Worm (Caenorhabditis elegans): ENCODE results near the gene R02E4.2.

Gene R02E4.2

ce11 chrX:4147600-4148448 lies 40.6 kb downstream of the R02E4.2 start:
- TF ChIP-seq unc-55 (GFP tag; optimal IDR thresholded peaks at IDR 0.05) (no peak), T23F11.4 (GFP tag; optimal IDR thresholded peaks at IDR 0.05) (no peak), ceh-14 (tag; optimal IDR thresholded peaks at IDR 0.05) (no peak), zip-5 (tag; optimal IDR thresholded peaks at IDR 0.05) (no peak), ztf-16 (tag; optimal IDR thresholded peaks at IDR 0.05) (no peak), lim-6 (tag; optimal IDR thresholded peaks at IDR 0.05) (no peak), syd-9 (tag; optimal IDR thresholded peaks at IDR 0.05) (no peak), hlh-13 (GFP tag; optimal IDR thresholded peaks at IDR 0.05) (no peak), hlh-6 (tag; optimal IDR thresholded peaks at IDR 0.05) (no peak), K09A11.1 (tag; optimal IDR thresholded peaks at IDR 0.05; ENCODE audit: insufficient read depth) (no peak), ceh-22 (tag; optimal IDR thresholded peaks at IDR 0.05) (no peak), madf-2 (tag; optimal IDR thresholded peaks at IDR 0.05) (no peak), dmd-4 (tag; optimal IDR thresholded peaks at IDR 0.05; ENCODE audit: borderline replicate concordance) (no peak), npax-4 (tag; optimal IDR thresholded peaks at IDR 0.05) (no peak), ceh-19 (GFP tag; optimal IDR thresholded peaks at IDR 0.05) (no peak), eyg-1 (tag; optimal IDR thresholded peaks at IDR 0.05) (no peak)

DNA sequence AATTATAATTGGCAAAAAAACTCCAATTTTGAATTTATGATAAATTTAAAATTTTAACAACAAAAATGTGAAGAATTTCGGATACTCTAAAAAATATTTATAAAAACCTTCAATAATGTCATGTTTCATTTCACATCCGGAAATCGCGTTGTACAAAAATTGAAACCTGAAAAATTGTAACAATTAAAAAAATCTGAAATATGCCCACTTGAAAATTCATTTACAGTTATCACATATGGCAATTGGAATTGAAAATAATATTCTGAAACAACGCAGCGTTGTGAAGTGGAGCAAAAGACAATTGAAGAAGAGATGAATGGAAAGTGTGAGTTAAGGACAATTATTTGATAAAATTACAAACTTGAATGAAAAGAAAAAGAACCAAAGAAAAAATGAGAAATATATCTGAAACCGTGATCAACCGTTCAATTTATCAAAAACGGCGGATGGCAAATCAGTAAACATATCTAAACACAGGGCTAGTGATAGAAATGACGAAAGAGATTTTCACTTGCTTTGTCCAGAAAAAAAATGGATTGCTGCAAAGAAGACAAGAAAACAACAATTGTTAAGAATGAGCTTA lies 41.3 kb downstream of the R02E4.2 start:
- TF ChIP-seq pros-1 (tag; optimal IDR thresholded peaks at IDR 0.05) (no peak), K09A11.1 (tag; optimal IDR thresholded peaks at IDR 0.05; ENCODE audit: insufficient read depth) (no peak), C08G9.2 (tag; optimal IDR thresholded peaks at IDR 0.05) (no peak), madf-2 (tag; optimal IDR thresholded peaks at IDR 0.05) (no peak), zip-5 (tag; optimal IDR thresholded peaks at IDR 0.05) (no peak), ahr-1 (tag; optimal IDR thresholded peaks at IDR 0.05) (no peak), nhr-232 (tag; optimal IDR thresholded peaks at IDR 0.05) (no peak), unc-55 (GFP tag; optimal IDR thresholded peaks at IDR 0.05) (no peak)

ce11 chrX:4151206-4151605 lies 44.0 kb downstream of the R02E4.2 start:
- no peak for TF ChIP-seq odd-2 (tag; optimal IDR thresholded peaks at IDR 0.05)
- no peak for TF ChIP-seq lin-11 (tag; optimal IDR thresholded peaks at IDR 0.05)
- TF ChIP-seq ceh-31 (tag; optimal IDR thresholded peaks at IDR 0.05) = peak; percentile 21
- TF ChIP-seq K09A11.1 (tag; optimal IDR thresholded peaks at IDR 0.05; ENCODE audit: insufficient read depth) = no peak
- TF ChIP-seq ceh-9 (tag; optimal IDR thresholded peaks at IDR 0.05) = no peak
- no peak for TF ChIP-seq mec-3 (tag; optimal IDR thresholded peaks at IDR 0.05; ENCODE audit: borderline replicate concordance)

DNA sequence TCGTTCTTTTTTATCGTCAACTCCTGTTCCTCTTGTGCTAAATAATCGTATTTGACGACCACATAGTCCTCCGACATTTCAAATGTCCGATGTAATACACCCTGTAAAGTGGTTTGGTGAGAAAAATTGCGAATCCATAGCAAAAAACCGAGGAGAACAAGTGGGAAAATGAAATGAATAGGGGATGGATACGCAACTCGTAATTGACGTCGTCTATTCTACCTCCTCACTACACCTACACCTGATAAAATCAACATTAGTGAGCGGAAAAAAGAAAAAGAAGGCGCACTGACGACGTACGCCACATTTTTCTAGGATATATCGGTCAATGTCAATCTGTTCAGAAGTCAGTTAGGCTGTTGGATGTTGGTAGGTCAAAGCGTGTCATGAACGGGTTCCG lies 46.1 kb downstream of the R02E4.2 start, which contains the start of gene nck-1:
nck-1 (minus strand) TSS at position 101 of the 400 bp plus-strand sequence.
- TF ChIP-seq pha-4 (tag; optimal IDR thresholded peaks at IDR 0.05) (no peak), K09A11.1 (tag; optimal IDR thresholded peaks at IDR 0.05; ENCODE audit: insufficient read depth) (no peak), fkh-10 (GFP tag; optimal IDR thresholded peaks at IDR 0.05) (no peak), pha-2 (tag; optimal IDR thresholded peaks at IDR 0.05) (no peak), ceh-34 (tag; optimal IDR thresholded peaks at IDR 0.05) (no peak)

ce11 chrX:4154784-4155183 lies 47.5 kb downstream of the R02E4.2 start:
- TF ChIP-seq unc-3 (GFP tag; conservative IDR thresholded peaks at IDR 0.05) (no peak), unc-3 (tag; optimal IDR thresholded peaks at IDR 0.05) (no peak), hlh-30 (tag; optimal IDR thresholded peaks at IDR 0.05; ENCODE audit: insufficient read depth) (no peak), hlh-8 (tag; optimal IDR thresholded peaks at IDR 0.05) (no peak), unc-42 (tag; optimal IDR thresholded peaks at IDR 0.05) (no peak), lim-6 (tag; optimal IDR thresholded peaks at IDR 0.05) (no peak), K09A11.1 (tag; optimal IDR thresholded peaks at IDR 0.05; ENCODE audit: insufficient read depth) (no peak), ttx-3 (tag; optimal IDR thresholded peaks at IDR 0.05) (no peak), T23F11.4 (GFP tag; optimal IDR thresholded peaks at IDR 0.05) (no peak), zip-5 (tag; optimal IDR thresholded peaks at IDR 0.05) (no peak), hlh-6 (tag; optimal IDR thresholded peaks at IDR 0.05) (no peak)
